Worm (Caenorhabditis elegans) whole organism, L2 larva: ENCODE results near the gene ZK262.4.
"Not testable (repeated sequence)": the region's sequence is repeated elsewhere in the genome, so short reads cannot be mapped to it uniquely, and the experiment has no call there.

Experiments used
- C34F6.9 ChIP-seq: fragments of 150-350 bp; optimal IDR thresholded peaks from 2 replicates; lab custom pipeline; 2014; ENCODE audit warnings: missing biosample characterization, missing genetic modification characterization
- F13H6.1 ChIP-seq: sonication (generic microtip); optimal IDR thresholded peaks from 2 replicates; lab custom pipeline; 2016; ENCODE audit warnings: missing genetic modification characterization, missing compliant biosample characterization
- R02D3.7 ChIP-seq: fragments of 150-350 bp; optimal IDR thresholded peaks from 2 replicates; lab custom pipeline; 2014; ENCODE audit warnings: missing biosample characterization, missing genetic modification characterization
- Y55F3AM.14 ChIP-seq: fragments of 200-800 bp; sonication (Bioruptor generic); optimal IDR thresholded peaks from 2 replicates; lab custom pipeline; 2018; ENCODE audit warnings: mild to moderate bottlenecking, missing genetic modification characterization, missing compliant biosample characterization
- ZK546.5 ChIP-seq: sonication (generic microtip); optimal IDR thresholded peaks from 2 replicates; lab custom pipeline; 2017; ENCODE audit warnings: missing biosample characterization, missing genetic modification characterization
- alr-1 ChIP-seq: fragments of 150-350 bp; optimal IDR thresholded peaks from 2 replicates; lab custom pipeline; 2014; ENCODE audit warnings: missing biosample characterization, missing genetic modification characterization
- ama-1 ChIP-seq: fragments of 150-350 bp; optimal IDR thresholded peaks from 2 replicates; lab custom pipeline; 2018; ENCODE audit warnings: inconsistent platforms
- blmp-1 ChIP-seq: sonication (generic microtip); optimal IDR thresholded peaks from 2 replicates; lab custom pipeline; 2017; ENCODE audit warnings: missing genetic modification characterization, mild to moderate bottlenecking, missing compliant biosample characterization, antibody characterized with exemption, moderate library complexity; ENCODE audit not compliant: insufficient read depth
- ceh-16 ChIP-seq: fragments of 150-350 bp; optimal IDR thresholded peaks from 2 replicates; lab custom pipeline; 2014; ENCODE audit warnings: missing biosample characterization, missing genetic modification characterization
- ceh-82 ChIP-seq: fragments of 150-350 bp; optimal IDR thresholded peaks from 2 replicates; lab custom pipeline; 2014; ENCODE audit warnings: missing biosample characterization, missing genetic modification characterization
- crh-2 ChIP-seq: sonication (generic microtip); optimal IDR thresholded peaks from 2 replicates; lab custom pipeline; 2017; ENCODE audit warnings: missing biosample characterization, missing genetic modification characterization
- egl-27 ChIP-seq: sonication (generic microtip); optimal IDR thresholded peaks from 3 replicates; lab custom pipeline; 2017; ENCODE audit warnings: missing biosample characterization, missing genetic modification reagents, missing genetic modification characterization
- elt-1 ChIP-seq: fragments of 150-350 bp; optimal IDR thresholded peaks from 2 replicates; lab custom pipeline; 2014; ENCODE audit warnings: missing biosample characterization, missing genetic modification characterization
- gmeb-1 ChIP-seq: fragments of 150-350 bp; optimal IDR thresholded peaks from 2 replicates; lab custom pipeline; 2014; ENCODE audit warnings: missing biosample characterization, missing genetic modification characterization
- lin-13 ChIP-seq: fragments of 150-350 bp; optimal IDR thresholded peaks from 2 replicates; lab custom pipeline; 2014; ENCODE audit warnings: missing biosample characterization, missing genetic modification reagents, missing genetic modification characterization
- lin-39 ChIP-seq: fragments of 150-350 bp; optimal IDR thresholded peaks from 2 replicates; lab custom pipeline; 2014; ENCODE audit warnings: missing biosample characterization, missing genetic modification reagents, missing genetic modification characterization
- lsy-2 ChIP-seq, 2 experiments: fragments of 150-350 bp in 1 of 2; sonication (generic microtip) in 1 of 2; optimal IDR thresholded peaks; 2 replicates each; lab custom pipeline; 2014 to 2017; ENCODE audit warnings: missing biosample characterization in 2 of 2, missing genetic modification characterization in 2 of 2
- mab-5 ChIP-seq: fragments of 150-350 bp; optimal IDR thresholded peaks from 2 replicates; lab custom pipeline; 2014; ENCODE audit warnings: missing biosample characterization, missing genetic modification characterization
- nhr-10 ChIP-seq: sonication (generic microtip); optimal IDR thresholded peaks from 2 replicates; lab custom pipeline; 2017; ENCODE audit warnings: missing biosample characterization, missing genetic modification characterization
- nhr-11 ChIP-seq: fragments of 150-350 bp; optimal IDR thresholded peaks from 2 replicates; lab custom pipeline; 2014; ENCODE audit warnings: missing biosample characterization, missing genetic modification characterization
- nhr-237 ChIP-seq: fragments of 150-350 bp; optimal IDR thresholded peaks from 2 replicates; lab custom pipeline; 2014; ENCODE audit warnings: missing biosample characterization, missing genetic modification characterization
- nhr-25 ChIP-seq: fragments of 150-350 bp; sonication (generic microtip); optimal IDR thresholded peaks from 3 replicates; lab custom pipeline; 2014; ENCODE audit warnings: missing biosample characterization, missing genetic modification characterization
- peb-1 ChIP-seq: fragments of 150-350 bp; optimal IDR thresholded peaks from 2 replicates; lab custom pipeline; 2014; ENCODE audit warnings: missing biosample characterization, missing genetic modification characterization
- sem-4 ChIP-seq: fragments of 150-350 bp; optimal IDR thresholded peaks from 2 replicates; lab custom pipeline; 2014; ENCODE audit warnings: missing biosample characterization, missing genetic modification reagents, missing genetic modification characterization
- skn-1 ChIP-seq: sonication (generic microtip); optimal IDR thresholded peaks from 2 replicates; lab custom pipeline; 2017; ENCODE audit warnings: missing biosample characterization, missing genetic modification characterization
- sma-3 ChIP-seq: sonication (generic microtip); optimal IDR thresholded peaks from 2 replicates; lab custom pipeline; 2016; ENCODE audit warnings: missing genetic modification reagents, missing genetic modification characterization, missing compliant biosample characterization
- sma-9 ChIP-seq, 2 experiments: fragments of 150-350 bp in 1 of 2; sonication (generic microtip) in 1 of 2; optimal IDR thresholded peaks; 2 replicates each; lab custom pipeline; 2014 to 2016; ENCODE audit warnings: missing genetic modification characterization in 2 of 2, mild to moderate bottlenecking in 1 of 2, missing biosample characterization in 1 of 2, missing compliant biosample characterization in 1 of 2, missing genetic modification reagents in 1 of 2, moderate library complexity in 1 of 2
- snpc-4 ChIP-seq: fragments of 150-350 bp; optimal IDR thresholded peaks from 2 replicates; lab custom pipeline; 2014; ENCODE audit warnings: missing biosample characterization, missing genetic modification characterization
- unc-39 ChIP-seq: fragments of 150-350 bp; optimal IDR thresholded peaks from 2 replicates; lab custom pipeline; 2014; ENCODE audit warnings: missing biosample characterization, missing genetic modification characterization
- unc-55 ChIP-seq: fragments of 150-350 bp; sonication (generic microtip); optimal IDR thresholded peaks from 3 replicates; lab custom pipeline; 2014; ENCODE audit warnings: missing biosample characterization, missing genetic modification reagents, missing genetic modification characterization
- unc-62 ChIP-seq: fragments of 150-350 bp; optimal IDR thresholded peaks from 2 replicates; lab custom pipeline; 2014; ENCODE audit warnings: missing biosample characterization, missing genetic modification reagents, missing genetic modification characterization
- zag-1 ChIP-seq: fragments of 150-350 bp; optimal IDR thresholded peaks from 2 replicates; lab custom pipeline; 2014; ENCODE audit warnings: missing biosample characterization, missing genetic modification characterization
- ztf-11 ChIP-seq: sonication (generic microtip); optimal IDR thresholded peaks from 2 replicates; lab custom pipeline; 2017; ENCODE audit warnings: missing biosample characterization, missing genetic modification characterization
- ztf-4 ChIP-seq: fragments of 150-350 bp; optimal IDR thresholded peaks from 2 replicates; lab custom pipeline; 2014; ENCODE audit warnings: missing biosample characterization, missing genetic modification characterization

The ZK262.4 gene

DNA sequence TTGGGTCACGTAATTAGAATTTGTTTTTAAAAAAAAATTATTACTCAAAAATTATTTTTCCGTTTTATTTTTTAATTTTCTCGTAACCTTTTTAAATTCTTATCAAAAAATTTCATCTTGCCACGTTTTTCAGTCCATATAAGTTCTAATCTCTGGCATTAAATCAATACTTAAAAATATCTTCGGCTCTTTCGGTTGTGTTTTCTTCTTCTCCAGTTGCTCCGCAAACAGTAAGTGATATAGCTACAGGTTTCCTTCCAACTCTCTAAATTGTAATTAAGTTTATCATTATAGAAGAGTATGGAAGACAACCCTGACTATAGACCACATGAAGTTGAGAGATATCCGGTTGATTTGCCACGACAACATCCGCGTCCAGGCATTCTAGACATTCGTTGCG lies 19.7 kb upstream of the ZK262.4 start, which contains the start of gene ZK228.1:
Gene ZK228.1 (plus strand): TSS at position 301 of the 400 bp plus-strand sequence.
- TF ChIP-seq ztf-4 (tag; lab: Kevin White, UChicago) (no peak), F13H6.1 (tag; lab: Kevin White, UChicago) (no peak), crh-2 (tag; lab: Kevin White, UChicago) (no peak)

ce11 chrV:18439469-18439868 lies 15.1 kb upstream of the ZK262.4 start, which contains the start of gene ZK262.9:
Gene ZK262.9 (plus strand): TSS chrV:18439769.
- TF ChIP-seq nhr-10 (tag; lab: Kevin White, UChicago); ZK546.5; unc-39 (tag; lab: Kevin White, UChicago): not testable (repeated sequence)

ce11 chrV:18438081-18438480 lies 13.7 kb upstream of the ZK262.4 start, which contains the start of gene ZK262.8:
Gene ZK262.8 (plus strand): TSS chrV:18438381.
- TF ChIP-seq ztf-11 (tag; lab: Kevin White, UChicago): no peak
- TF ChIP-seq egl-27 (tag; lab: Kevin White, UChicago): no peak
- no peak for TF ChIP-seq skn-1 (tag; lab: Kevin White, UChicago)
- no peak for TF ChIP-seq lin-13 (GFP tag; lab: Kevin White, UChicago)

ce11 chrV:18434961-18435360 lies 10.6 kb upstream of the ZK262.4 start, which contains the start of gene ZK262.20:
Gene ZK262.20 (minus strand): TSS chrV:18435061.
- no peak for TF ChIP-seq nhr-11 (tag; lab: Kevin White, UChicago)
- TF ChIP-seq lsy-2 (tag; optimal IDR thresholded peaks at IDR 0.05; lab: Kevin White, UChicago): no peak
- TF ChIP-seq snpc-4 (tag; lab: Kevin White, UChicago): no peak
- no peak for TF ChIP-seq unc-62 (GFP tag; lab: Kevin White, UChicago)
- no peak for TF ChIP-seq unc-55 (GFP tag; lab: Kevin White, UChicago)
- TF ChIP-seq lin-39: no peak
- TF ChIP-seq peb-1 (tag; lab: Kevin White, UChicago): no peak
- TF ChIP-seq F13H6.1 (tag; lab: Kevin White, UChicago): no peak
- TF ChIP-seq sma-9 (GFP tag; optimal IDR thresholded peaks at IDR 0.05; lab: Kevin White, UChicago): no peak
- no peak for TF ChIP-seq sma-9 (tag; optimal IDR thresholded peaks at IDR 0.05; lab: Kevin White, UChicago)
- no peak for TF ChIP-seq skn-1 (tag; lab: Kevin White, UChicago)
- TF ChIP-seq C34F6.9 (tag; lab: Kevin White, UChicago): no peak
- no peak for TF ChIP-seq ztf-11 (tag; lab: Kevin White, UChicago)
- no peak for TF ChIP-seq ceh-16 (tag; lab: Kevin White, UChicago)
- TF ChIP-seq alr-1: no peak
- TF ChIP-seq zag-1 (tag; lab: Kevin White, UChicago): no peak
- TF ChIP-seq sma-3 (GFP tag; lab: Kevin White, UChicago): no peak
- no peak for TF ChIP-seq ztf-4 (tag; lab: Kevin White, UChicago)

- TF ChIP-seq gmeb-1 (tag; lab: Kevin White, UChicago): no peak
- no peak for TF ChIP-seq unc-62 (GFP tag; lab: Kevin White, UChicago)
- no peak for TF ChIP-seq elt-1 (tag; lab: Kevin White, UChicago)
- TF ChIP-seq lin-13 (GFP tag; lab: Kevin White, UChicago): no peak
- TF ChIP-seq lsy-2 (tag; optimal IDR thresholded peaks at IDR 0.05; lab: Kevin White, UChicago): no peak
- TF ChIP-seq blmp-1: no peak
- no peak for TF ChIP-seq ceh-16 (tag; lab: Kevin White, UChicago)
- TF ChIP-seq sma-9 (GFP tag; optimal IDR thresholded peaks at IDR 0.05; lab: Kevin White, UChicago): no peak
- no peak for TF ChIP-seq sma-9 (tag; optimal IDR thresholded peaks at IDR 0.05; lab: Kevin White, UChicago)
- no peak for TF ChIP-seq ama-1 (lab: Kevin White, UChicago)
- no peak for TF ChIP-seq lin-39
- TF ChIP-seq Y55F3AM.14 (GFP tag; lab: Kevin White, UChicago): no peak
- no peak for TF ChIP-seq mab-5 (tag; lab: Kevin White, UChicago)
- TF ChIP-seq nhr-25 (tag; lab: Kevin White, UChicago): no peak
- TF ChIP-seq C34F6.9 (tag; lab: Kevin White, UChicago): no peak
- no peak for TF ChIP-seq unc-39 (tag; lab: Kevin White, UChicago)
- TF ChIP-seq egl-27 (tag; lab: Kevin White, UChicago): no peak
- no peak for TF ChIP-seq crh-2 (tag; lab: Kevin White, UChicago)
These were observed 7.1 kb upstream of the ZK262.4 start, which contains the start of gene srw-82 for ce11 chrV:18431450-18431849. Gene srw-82 (plus strand): TSS chrV:18431750.

ce11 chrV:18430826-18431225 lies 6.5 kb upstream of the ZK262.4 start:
- no peak for TF ChIP-seq R02D3.7 (tag; lab: Kevin White, UChicago)
- TF ChIP-seq ceh-82 (tag; lab: Kevin White, UChicago): no peak
- TF ChIP-seq sem-4 (tag; lab: Kevin White, UChicago): no peak
- no peak for TF ChIP-seq nhr-237
- no peak for TF ChIP-seq blmp-1
- no peak for TF ChIP-seq crh-2 (tag; lab: Kevin White, UChicago)
- no peak for TF ChIP-seq nhr-25 (tag; lab: Kevin White, UChicago)
- TF ChIP-seq C34F6.9 (tag; lab: Kevin White, UChicago): no peak
- no peak for TF ChIP-seq sma-3 (GFP tag; lab: Kevin White, UChicago)
- TF ChIP-seq zag-1 (tag; lab: Kevin White, UChicago): no peak
